Worm (Caenorhabditis elegans) whole organism, young adult: ENCODE data around the gene T01E8.1.

Source experiments
- B0336.3 ChIP-seq: fragments of 200-800 bp; sonication (Bioruptor generic); IDR thresholded peaks from 2 replicates; pipeline ENCODE4 v1.3.6; 2022; ENCODE audit warnings: missing genetic modification characterization, missing compliant biosample characterization
- D2030.7 ChIP-seq: fragments of 200-800 bp; sonication (Bioruptor generic); IDR thresholded peaks from 2 replicates; pipeline ENCODE4 v1.3.6; 2022; ENCODE audit warnings: missing genetic modification reagents, missing genetic modification characterization, missing compliant biosample characterization
- F10E7.11 ChIP-seq: sonication (generic microtip); optimal IDR thresholded peaks from 2 replicates; lab custom pipeline; 2017; ENCODE audit warnings: mild to moderate bottlenecking, missing genetic modification characterization, moderate library complexity, missing compliant biosample characterization
- F22D6.2 ChIP-seq: sonication (generic microtip); optimal IDR thresholded peaks from 2 replicates; lab custom pipeline; 2016; ENCODE audit warnings: mild to moderate bottlenecking, missing genetic modification characterization, missing compliant biosample characterization
- K11D2.4 ChIP-seq: fragments of 200-800 bp; sonication (Bioruptor generic); IDR thresholded peaks from 2 replicates; pipeline ENCODE4 v1.3.6; 2022; ENCODE audit warnings: missing genetic modification reagents, missing genetic modification characterization, missing compliant biosample characterization
- K12H6.12 ChIP-seq: fragments of 200-800 bp; sonication (Bioruptor generic); optimal IDR thresholded peaks from 2 replicates; lab custom pipeline; 2018; ENCODE audit warnings: mild to moderate bottlenecking, missing genetic modification characterization, missing compliant biosample characterization
- Y56A3A.18 ChIP-seq: fragments of 200-800 bp; sonication (Bioruptor generic); IDR thresholded peaks from 2 replicates; pipeline ENCODE4 v1.3.6; 2022; ENCODE audit warnings: missing genetic modification reagents, missing genetic modification characterization, missing compliant biosample characterization
- akir-1 ChIP-seq: fragments of 200-800 bp; sonication (Bioruptor generic); optimal IDR thresholded peaks from 2 replicates; lab custom pipeline; 2018; ENCODE audit warnings: mild to moderate bottlenecking, missing genetic modification characterization, moderate library complexity, missing compliant biosample characterization
- aptf-2 ChIP-seq: fragments of 200-800 bp; sonication (Bioruptor generic); conservative IDR thresholded peaks from 2 replicates; pipeline ENCODE4 v1.3.6; 2022; ENCODE audit warnings: missing genetic modification reagents, missing genetic modification characterization, missing compliant biosample characterization
- attf-5 ChIP-seq: fragments of 200-800 bp; sonication (Bioruptor generic); optimal IDR thresholded peaks from 2 replicates; lab custom pipeline; 2018; ENCODE audit warnings: mild to moderate bottlenecking, missing genetic modification characterization, missing compliant biosample characterization
- ceh-58 ChIP-seq: fragments of 200-800 bp; sonication (Bioruptor generic); IDR thresholded peaks from 2 replicates; pipeline ENCODE4 v1.3.6; 2022; ENCODE audit warnings: missing genetic modification characterization, missing compliant biosample characterization
- ceh-79 ChIP-seq: sonication (generic microtip); optimal IDR thresholded peaks from 2 replicates; lab custom pipeline; 2017; ENCODE audit warnings: mild to moderate bottlenecking, missing genetic modification characterization, missing compliant biosample characterization
- ceh-91 ChIP-seq: fragments of 200-800 bp; sonication (Bioruptor generic); IDR thresholded peaks from 2 replicates; pipeline ENCODE4 v1.3.6; 2022; ENCODE audit warnings: missing genetic modification reagents, missing genetic modification characterization, missing compliant biosample characterization
- chd-7 ChIP-seq: sonication (generic microtip); optimal IDR thresholded peaks from 2 replicates; lab custom pipeline; 2016; ENCODE audit warnings: mild to moderate bottlenecking, missing genetic modification characterization, moderate library complexity, missing compliant biosample characterization
- die-1 ChIP-seq: sonication (generic microtip); optimal IDR thresholded peaks from 2 replicates; lab custom pipeline; 2016; ENCODE audit warnings: missing genotype, mild to moderate bottlenecking, missing genetic modification characterization, missing compliant biosample characterization
- efl-1 ChIP-seq: fragments of 150-350 bp; optimal IDR thresholded peaks from 2 replicates; lab custom pipeline; 2014; ENCODE audit warnings: missing biosample characterization, missing genetic modification reagents, missing genetic modification characterization
- egl-18 ChIP-seq: fragments of 200-800 bp; sonication (Bioruptor generic); IDR thresholded peaks from 2 replicates; pipeline ENCODE4 v1.3.6; 2022; ENCODE audit warnings: missing genetic modification reagents, missing genetic modification characterization, missing compliant biosample characterization
- egl-44 ChIP-seq: fragments of 200-800 bp; sonication (Bioruptor generic); IDR thresholded peaks from 2 replicates; pipeline ENCODE4 v1.3.6; 2022; ENCODE audit warnings: missing genetic modification reagents, missing genetic modification characterization, missing compliant biosample characterization
- ekl-4 ChIP-seq: fragments of 200-800 bp; sonication (Bioruptor generic); IDR thresholded peaks from 2 replicates; pipeline ENCODE4 v1.3.6; 2022; ENCODE audit warnings: missing genetic modification reagents, missing genetic modification characterization, missing compliant biosample characterization
- gei-17 ChIP-seq: fragments of 200-800 bp; sonication (Bioruptor generic); optimal IDR thresholded peaks from 2 replicates; lab custom pipeline; 2018; ENCODE audit warnings: mild to moderate bottlenecking, missing genetic modification characterization, missing compliant biosample characterization
- hlh-12 ChIP-seq: sonication (generic microtip); optimal IDR thresholded peaks from 2 replicates; lab custom pipeline; 2016; ENCODE audit warnings: missing genetic modification characterization, missing compliant biosample characterization
- hlh-26 ChIP-seq: fragments of 200-800 bp; sonication (Bioruptor generic); conservative IDR thresholded peaks from 2 replicates; pipeline ENCODE4 v1.3.6; 2022; ENCODE audit warnings: missing genetic modification reagents, missing genetic modification characterization, missing compliant biosample characterization
- hmg-1.2 ChIP-seq: fragments of 200-800 bp; sonication (Bioruptor generic); IDR thresholded peaks from 2 replicates; pipeline ENCODE4 v1.3.6; 2022; ENCODE audit warnings: missing genetic modification reagents, missing genetic modification characterization, missing compliant biosample characterization
- lin-54 ChIP-seq: fragments of 200-800 bp; sonication (Bioruptor generic); optimal IDR thresholded peaks from 2 replicates; lab custom pipeline; 2018; ENCODE audit warnings: mild to moderate bottlenecking, missing genetic modification characterization, missing compliant biosample characterization
- lir-1 ChIP-seq: fragments of 200-800 bp; sonication (Bioruptor generic); conservative IDR thresholded peaks from 2 replicates; pipeline ENCODE4 v1.3.6; 2022; ENCODE audit warnings: missing genetic modification reagents, missing genetic modification characterization, missing compliant biosample characterization
- lsl-1 ChIP-seq: fragments of 200-800 bp; sonication (Bioruptor generic); optimal IDR thresholded peaks from 2 replicates; lab custom pipeline; 2018; ENCODE audit warnings: mild to moderate bottlenecking, missing genetic modification characterization, moderate library complexity, missing compliant biosample characterization
- madf-3 ChIP-seq: fragments of 200-800 bp; sonication (Bioruptor generic); IDR thresholded peaks from 2 replicates; pipeline ENCODE4 v1.3.6; 2022; ENCODE audit warnings: missing genetic modification reagents, missing genetic modification characterization, missing compliant biosample characterization
- madf-6 ChIP-seq: fragments of 200-800 bp; sonication (Bioruptor generic); IDR thresholded peaks from 2 replicates; pipeline ENCODE4 v1.3.6; 2022; ENCODE audit warnings: missing genetic modification reagents, missing genetic modification characterization, missing compliant biosample characterization
- nfyb-1 ChIP-seq: fragments of 200-800 bp; sonication (Bioruptor generic); IDR thresholded peaks from 2 replicates; pipeline ENCODE4 v1.3.6; 2022; ENCODE audit warnings: missing genetic modification reagents, missing genetic modification characterization, missing compliant biosample characterization
- nhr-179 ChIP-seq: sonication (generic microtip); optimal IDR thresholded peaks from 2 replicates; lab custom pipeline; 2016; ENCODE audit warnings: mild to moderate bottlenecking, missing genetic modification characterization, missing compliant biosample characterization
- nhr-80 ChIP-seq: sonication (generic microtip); optimal IDR thresholded peaks from 2 replicates; lab custom pipeline; 2016; ENCODE audit warnings: missing genetic modification characterization, missing compliant biosample characterization
- pbrm-1 ChIP-seq: fragments of 200-800 bp; sonication (Bioruptor generic); IDR thresholded peaks from 2 replicates; pipeline ENCODE4 v1.3.6; 2022; ENCODE audit warnings: missing genetic modification reagents, missing genetic modification characterization, missing compliant biosample characterization
- pha-4 ChIP-seq: fragments of 150-350 bp; sonication (generic microtip); optimal IDR thresholded peaks from 2 replicates; lab custom pipeline; 2014; ENCODE audit warnings: missing biosample characterization, missing genetic modification reagents, missing genetic modification characterization
- rec-8 ChIP-seq, 2 experiments: sonication (generic microtip); optimal IDR thresholded peaks; 2 replicates each; lab custom pipeline; 2016; ENCODE audit warnings: mild to moderate bottlenecking in 2 of 2, missing genetic modification characterization in 2 of 2, missing genetic modification reagents in 2 of 2, missing genotype in 2 of 2, missing biosample characterization in 1 of 2, missing compliant biosample characterization in 1 of 2, moderate library complexity in 1 of 2
- repo-1 ChIP-seq: sonication (generic microtip); optimal IDR thresholded peaks from 2 replicates; lab custom pipeline; 2017; ENCODE audit warnings: mild to moderate bottlenecking, missing genetic modification characterization, missing compliant biosample characterization
- snpc-1.1 ChIP-seq: sonication (generic microtip); optimal IDR thresholded peaks from 2 replicates; lab custom pipeline; 2017; ENCODE audit warnings: missing genetic modification characterization, mild to moderate bottlenecking, missing compliant biosample characterization, antibody characterized with exemption, moderate library complexity, missing genotype, missing genetic modification reagents; ENCODE audit not compliant: insufficient read depth
- snpc-4 ChIP-seq, 5 experiments: fragments of 150-350 bp in 1 of 5; sonication (generic microtip) in 4 of 5; optimal IDR thresholded peaks; 2 replicates each; lab custom pipeline; 2014 to 2018; ENCODE audit warnings: missing genetic modification characterization in 5 of 5, missing biosample characterization in 3 of 5, antibody characterized with exemption in 2 of 5, mild to moderate bottlenecking in 2 of 5, missing compliant biosample characterization in 2 of 5, missing genotype in 2 of 5, moderate library complexity in 2 of 5, missing genetic modification reagents in 1 of 5
- somi-1 ChIP-seq: fragments of 200-800 bp; sonication (Bioruptor generic); optimal IDR thresholded peaks from 2 replicates; lab custom pipeline; 2018; ENCODE audit warnings: mild to moderate bottlenecking, missing genetic modification characterization, missing compliant biosample characterization
- tbp1 ChIP-seq: fragments of 200-800 bp; sonication (Bioruptor generic); optimal IDR thresholded peaks from 2 replicates; lab custom pipeline; 2018; ENCODE audit warnings: mild to moderate bottlenecking, missing genetic modification characterization, missing compliant biosample characterization
- tlf-1 ChIP-seq: fragments of 200-800 bp; sonication (Bioruptor generic); optimal IDR thresholded peaks from 2 replicates; lab custom pipeline; 2018; ENCODE audit warnings: mild to moderate bottlenecking, missing genetic modification characterization, missing compliant biosample characterization
- unc-62 ChIP-seq: fragments of 150-350 bp; optimal IDR thresholded peaks from 2 replicates; lab custom pipeline; 2014; ENCODE audit warnings: missing biosample characterization, missing genetic modification reagents, missing genetic modification characterization
- xnd-1 ChIP-seq: sonication (generic microtip); optimal IDR thresholded peaks from 2 replicates; lab custom pipeline; 2016; ENCODE audit warnings: missing genotype, missing genetic modification reagents, missing genetic modification characterization, missing compliant biosample characterization
- ztf-25 ChIP-seq: fragments of 200-800 bp; sonication (Bioruptor generic); IDR thresholded peaks from 2 replicates; pipeline ENCODE4 v1.3.6; 2022; ENCODE audit warnings: missing genetic modification reagents, missing genetic modification characterization, missing compliant biosample characterization
- ztf-28 ChIP-seq: fragments of 200-800 bp; sonication (Bioruptor generic); IDR thresholded peaks from 2 replicates; pipeline ENCODE4 v1.3.6; 2022; ENCODE audit warnings: missing genetic modification reagents, missing genetic modification characterization, missing compliant biosample characterization
- ztf-3 ChIP-seq: fragments of 200-800 bp; sonication (Bioruptor generic); optimal IDR thresholded peaks from 2 replicates; lab custom pipeline; 2018; ENCODE audit warnings: mild to moderate bottlenecking, missing genetic modification characterization, missing compliant biosample characterization

Gene T01E8.1

ce11 chrII:10168905-10169782 lies 37.4 kb upstream of the T01E8.1 start, which contains the start of gene daf-19 (continued):
- peak; percentile 24 for TF ChIP-seq tbp1
- TF ChIP-seq snpc-4 (GFP tag; optimal IDR thresholded peaks at IDR 0.05; lab: Kevin White, UChicago) = no peak
- TF ChIP-seq snpc-4 (tag; optimal IDR thresholded peaks at IDR 0.05; lab: Kevin White, UChicago) = peak in 1 of 4 experiments; percentile 17
- TF ChIP-seq nfyb-1 (GFP tag; lab: Robert Waterston, UW) = peak; percentile 79
- TF ChIP-seq ztf-25 = no peak
- peak; percentile 35 for TF ChIP-seq nhr-80 (tag; lab: Kevin White, UChicago)
- TF ChIP-seq ekl-4 (GFP tag; lab: Robert Waterston, UW) = 0 out of 2 replicates have a peak, but pooled peaks have one; percentile 33
- peak; percentile 38 for TF ChIP-seq attf-5 (GFP tag; lab: Kevin White, UChicago)
- TF ChIP-seq Y56A3A.18 (GFP tag; lab: Robert Waterston, UW) = no peak
- TF ChIP-seq lsl-1 (GFP tag; lab: Kevin White, UChicago) = no peak
- 0 out of 2 replicates have a peak, but pooled peaks have one; percentile 21 for TF ChIP-seq B0336.3 (GFP tag; lab: Robert Waterston, UW)
- TF ChIP-seq nhr-179 = no peak
- no peak for TF ChIP-seq madf-3 (GFP tag; lab: Robert Waterston, UW)
- no peak for TF ChIP-seq repo-1 (tag; lab: Kevin White, UChicago)
- TF ChIP-seq F10E7.11 (tag; lab: Kevin White, UChicago) = no peak

- TF ChIP-seq egl-44 (GFP tag; lab: Robert Waterston, UW) (no peak), xnd-1 (tag; lab: Kevin White, UChicago) (peak; percentile 47), ceh-79 (tag; lab: Kevin White, UChicago) (no peak), madf-6 (GFP tag; lab: Robert Waterston, UW) (peak; percentile 81), somi-1 (no peak), ceh-58 (no peak), pha-4 (no peak), D2030.7 (GFP tag; lab: Robert Waterston, UW) (0 out of 2 replicates have a peak, but pooled peaks have one; percentile 40), ceh-91 (GFP tag; lab: Robert Waterston, UW) (peak; percentile 82), ztf-28 (GFP tag; lab: Robert Waterston, UW) (no peak), hmg-1.2 (no peak; the same call in 1 of the 2 replicates), unc-62 (GFP tag; lab: Kevin White, UChicago) (no peak), lir-1 (GFP tag; lab: Robert Waterston, UW) (no peak), lin-54 (GFP tag; lab: Kevin White, UChicago) (no peak), pbrm-1 (GFP tag; lab: Robert Waterston, UW) (no peak), ztf-3 (GFP tag; lab: Kevin White, UChicago) (no peak), efl-1 (peak; percentile 90), rec-8 (tag; optimal IDR thresholded peaks at IDR 0.05; lab: Kevin White, UChicago) (no peak), hlh-12 (no peak), nhr-179 (no peak), K12H6.12 (tag; lab: Kevin White, UChicago) (no peak), F22D6.2 (tag; lab: Kevin White, UChicago) (no peak), egl-18 (GFP tag; lab: Robert Waterston, UW) (no peak), akir-1 (GFP tag; lab: Kevin White, UChicago) (no peak), gei-17 (GFP tag; lab: Kevin White, UChicago) (no peak), aptf-2 (GFP tag; lab: Robert Waterston, UW) (no peak), K11D2.4 (GFP tag; lab: Robert Waterston, UW) (no peak), snpc-1.1 (tag; lab: Kevin White, UChicago) (no peak), die-1 (tag; lab: Kevin White, UChicago) (no peak), chd-7 (tag; lab: Kevin White, UChicago) (no peak), hlh-26 (GFP tag; lab: Robert Waterston, UW) (no peak), tlf-1 (no peak)
Measured at ce11 chrII:10170837-10171318, 35.6 kb upstream of the T01E8.1 start, which contains the start of gene gpd-4. Gene gpd-4, plus strand, starts transcription at chrII:10171268.
